Worm (Caenorhabditis elegans): Measurements from ENCODE around the gene sms-2.

DNA sequence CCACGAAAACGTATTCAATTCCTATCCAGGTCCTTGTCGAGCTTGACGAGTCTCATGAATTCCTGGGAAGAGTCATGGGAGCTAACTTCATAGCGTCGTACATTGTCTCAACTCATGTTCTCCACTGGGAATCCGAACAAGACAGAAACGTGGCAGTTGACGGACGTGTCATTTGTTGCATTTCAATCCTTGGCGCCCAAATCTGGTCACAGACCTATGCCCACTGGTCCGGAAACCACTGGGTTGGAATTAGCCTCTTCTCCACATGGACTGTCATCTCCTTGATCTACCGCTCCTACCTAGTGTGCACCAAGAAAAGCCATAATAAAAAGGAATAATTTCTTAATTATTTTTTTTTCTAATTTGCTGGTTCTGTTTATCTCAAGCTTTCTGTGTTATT, 33.9 kb upstream of the sms-2 start:
- TF ChIP-seq ztf-11 (tag; optimal IDR thresholded peaks at IDR 0.05) = no peak
- no peak for TF ChIP-seq nhr-76 (tag; optimal IDR thresholded peaks at IDR 0.05)
- no peak for TF ChIP-seq snpc-4 (tag; optimal IDR thresholded peaks at IDR 0.05)
- TF ChIP-seq nhr-28 (tag; optimal IDR thresholded peaks at IDR 0.05) = no peak
- no peak for TF ChIP-seq lin-15B (tag; optimal IDR thresholded peaks at IDR 0.05)
